Fruit fly (Drosophila melanogaster) whole organism, embryonic: ENCODE data around the gene Rabex-5.
A peak's percentile ranks its signal among the peaks of the same experiment; 100 is the strongest.

ENCODE experiments used
- B-H1 ChIP-seq: fragments of 200-800 bp; sonication (Bioruptor generic); IDR thresholded peaks from 3 replicates; pipeline ENCODE4 v1.3.6; 2022; ENCODE audit warnings: missing biosample characterization, missing genetic modification characterization
- CG12155 ChIP-seq: fragments of 200-800 bp; sonication (Bioruptor generic); optimal IDR thresholded peaks from 3 replicates; lab custom pipeline; 2016; ENCODE audit warnings: missing biosample characterization, missing genetic modification characterization
- CG13424 ChIP-seq: fragments of 200-800 bp; sonication (Bioruptor generic); optimal IDR thresholded peaks from 2 replicates; lab custom pipeline; 2019; ENCODE audit warnings: missing biosample characterization, mild to moderate bottlenecking, missing genetic modification characterization, moderate library complexity
- CG14441 ChIP-seq: fragments of 200-800 bp; sonication (Bioruptor generic); IDR thresholded peaks from 2 replicates; pipeline ENCODE4 v1.3.6; 2022; ENCODE audit warnings: missing biosample characterization, missing genetic modification characterization
- CG2120 ChIP-seq: fragments of 200-800 bp; sonication (Bioruptor generic); optimal IDR thresholded peaks from 3 replicates; lab custom pipeline; 2016; ENCODE audit warnings: missing biosample characterization, missing genetic modification characterization
- CG34376 ChIP-seq: fragments of 200-800 bp; sonication (Bioruptor generic); optimal IDR thresholded peaks from 2 replicates; lab custom pipeline; 2018; ENCODE audit warnings: missing biosample characterization, mild to moderate bottlenecking, missing genetic modification characterization
- CG4282 ChIP-seq: fragments of 200-800 bp; sonication (Bioruptor generic); optimal IDR thresholded peaks from 2 replicates; lab custom pipeline; 2016; ENCODE audit warnings: missing biosample characterization, missing genetic modification characterization
- CG4424 ChIP-seq: fragments of 200-800 bp; sonication (Bioruptor generic); optimal IDR thresholded peaks from 3 replicates; lab custom pipeline; 2016; ENCODE audit warnings: missing biosample characterization, missing genetic modification characterization
- CG4707 ChIP-seq: fragments of 200-800 bp; sonication (Bioruptor generic); optimal IDR thresholded peaks from 2 replicates; lab custom pipeline; 2018; ENCODE audit warnings: missing biosample characterization, mild to moderate bottlenecking, missing genetic modification characterization, moderate library complexity
- CG6689 ChIP-seq: fragments of 200-800 bp; sonication (Bioruptor generic); IDR thresholded peaks from 2 replicates; pipeline ENCODE4 v1.3.6; 2022; ENCODE audit warnings: missing biosample characterization, missing genetic modification characterization
- CG6854 ChIP-seq: fragments of 200-800 bp; sonication (Bioruptor generic); optimal IDR thresholded peaks from 3 replicates; lab custom pipeline; 2017; ENCODE audit warnings: missing biosample characterization, mild to moderate bottlenecking, missing genetic modification characterization
- CG7745 ChIP-seq: fragments of 200-800 bp; sonication (Bioruptor generic); optimal IDR thresholded peaks from 2 replicates; lab custom pipeline; 2018; ENCODE audit warnings: missing biosample characterization, mild to moderate bottlenecking, missing genetic modification characterization, moderate library complexity
- CG8290 ChIP-seq, 3 experiments: fragments of 200-800 bp; sonication (Bioruptor generic); optimal IDR thresholded peaks; 2 replicates each; lab custom pipeline; 2016 to 2019; ENCODE audit warnings: missing biosample characterization in 3 of 3, missing genetic modification characterization in 3 of 3, mild to moderate bottlenecking in 2 of 3, moderate library complexity in 1 of 3
- CG8478 ChIP-seq: fragments of >200 bp; optimal IDR thresholded peaks from 2 replicates; lab custom pipeline; 2018
- CG8944 ChIP-seq: fragments of 200-800 bp; sonication (Bioruptor generic); optimal IDR thresholded peaks from 3 replicates; lab custom pipeline; 2016; ENCODE audit warnings: missing biosample characterization, missing genetic modification characterization
- CG9609 ChIP-seq: fragments of 200-800 bp; sonication (Bioruptor generic); optimal IDR thresholded peaks from 3 replicates; lab custom pipeline; 2016; ENCODE audit warnings: missing biosample characterization, missing genetic modification characterization
- Camta ChIP-seq: fragments of 200-800 bp; sonication (Bioruptor generic); optimal IDR thresholded peaks from 2 replicates; lab custom pipeline; 2016; ENCODE audit warnings: missing biosample characterization, missing genetic modification characterization
- Dad ChIP-seq: fragments of 200-800 bp; sonication (Bioruptor generic); optimal IDR thresholded peaks from 3 replicates; lab custom pipeline; 2016; ENCODE audit warnings: missing biosample characterization, missing genetic modification characterization
- Dref ChIP-seq: fragments of 200-800 bp; sonication (Bioruptor generic); IDR thresholded peaks from 2 replicates; pipeline ENCODE4 v1.3.6; 2022; ENCODE audit warnings: missing biosample characterization, missing genetic modification characterization
- HLH54F ChIP-seq: fragments of 200-800 bp; sonication (Bioruptor generic); optimal IDR thresholded peaks from 3 replicates; lab custom pipeline; 2016; ENCODE audit warnings: missing biosample characterization, missing genetic modification characterization
- Hr51 ChIP-seq, 2 experiments: fragments of 200-800 bp; sonication (Bioruptor generic); optimal IDR thresholded peaks; 2 replicates in 1 of 2; 3 replicates in 1 of 2; lab custom pipeline; 2016 to 2018; ENCODE audit warnings: missing biosample characterization in 2 of 2, missing genetic modification characterization in 2 of 2, mild to moderate bottlenecking in 1 of 2, moderate library complexity in 1 of 2
- Hr78 ChIP-seq, 2 experiments: fragments of 200-800 bp in 1 of 2; fragments of >200 bp in 1 of 2; sonication (Bioruptor generic) in 1 of 2; optimal IDR thresholded peaks; 2 replicates each; lab custom pipeline; 2017 to 2019; ENCODE audit warnings: missing biosample characterization in 2 of 2, missing genetic modification characterization in 2 of 2, mild to moderate bottlenecking in 1 of 2, moderate library complexity in 1 of 2
- MBD-R2 ChIP-seq: fragments of 200-800 bp; sonication (Bioruptor generic); IDR thresholded peaks from 2 replicates; pipeline ENCODE4 v1.3.6; 2022; ENCODE audit warnings: missing biosample characterization, missing genetic modification characterization
- MESR4 ChIP-seq: fragments of 200-800 bp; sonication (Bioruptor generic); optimal IDR thresholded peaks from 2 replicates; lab custom pipeline; 2018; ENCODE audit warnings: missing biosample characterization, mild to moderate bottlenecking, missing genetic modification characterization, moderate library complexity
- MTF-1 ChIP-seq: fragments of 200-800 bp; sonication (Bioruptor generic); optimal IDR thresholded peaks from 2 replicates; lab custom pipeline; 2018; ENCODE audit warnings: missing biosample characterization, mild to moderate bottlenecking, missing genetic modification characterization, borderline replicate concordance
- Mad ChIP-seq: fragments of 200-800 bp; sonication (Bioruptor generic); optimal IDR thresholded peaks from 2 replicates; lab custom pipeline; 2016; ENCODE audit warnings: missing biosample characterization, missing genetic modification characterization
- Mrtf ChIP-seq: fragments of 200-800 bp; sonication (Bioruptor generic); IDR thresholded peaks from 3 replicates; pipeline ENCODE4 v1.3.6; 2022; ENCODE audit warnings: missing biosample characterization, missing genetic modification characterization
- PHDP ChIP-seq: fragments of 200-800 bp; sonication (Bioruptor generic); optimal IDR thresholded peaks from 3 replicates; lab custom pipeline; 2018; ENCODE audit warnings: missing biosample characterization, mild to moderate bottlenecking, missing genetic modification characterization, moderate library complexity
- Sox100B ChIP-seq: fragments of 200-800 bp; sonication (Bioruptor generic); optimal IDR thresholded peaks from 3 replicates; lab custom pipeline; 2018; ENCODE audit warnings: missing biosample characterization, mild to moderate bottlenecking, missing genetic modification characterization
- Spps ChIP-seq: fragments of 200-800 bp; sonication (Bioruptor generic); optimal IDR thresholded peaks from 2 replicates; lab custom pipeline; 2018; ENCODE audit warnings: missing biosample characterization, mild to moderate bottlenecking, missing genetic modification characterization
- Sry-δ ChIP-seq: fragments of 200-800 bp; sonication (Bioruptor generic); optimal IDR thresholded peaks from 2 replicates; lab custom pipeline; 2016; ENCODE audit warnings: missing biosample characterization, missing genetic modification characterization
- ash1 ChIP-seq: fragments of 200-800 bp; sonication (Bioruptor generic); optimal IDR thresholded peaks from 2 replicates; lab custom pipeline; 2018; ENCODE audit warnings: missing biosample characterization, mild to moderate bottlenecking, missing genetic modification characterization
- bcd ChIP-seq: fragments of 200-800 bp; sonication (Bioruptor generic); optimal IDR thresholded peaks from 2 replicates; lab custom pipeline; 2017; ENCODE audit warnings: missing biosample characterization, mild to moderate bottlenecking, missing genetic modification characterization
- cato ChIP-seq: fragments of 200-800 bp; sonication (Bioruptor generic); optimal IDR thresholded peaks from 2 replicates; lab custom pipeline; 2016; ENCODE audit warnings: missing biosample characterization, missing genetic modification characterization, borderline replicate concordance
- crp ChIP-seq, 2 experiments: fragments of 200-800 bp; sonication (Bioruptor generic); optimal IDR thresholded peaks; 2 replicates in 1 of 2; 3 replicates in 1 of 2; lab custom pipeline; 2017; ENCODE audit warnings: missing biosample characterization in 2 of 2, missing genetic modification characterization in 2 of 2, mild to moderate bottlenecking in 1 of 2, moderate library complexity in 1 of 2
- gcm2 ChIP-seq: fragments of 200-800 bp; sonication (Bioruptor generic); optimal IDR thresholded peaks from 2 replicates; lab custom pipeline; 2016; ENCODE audit warnings: missing biosample characterization, missing genetic modification characterization
- grn ChIP-seq: fragments of 200-800 bp; sonication (Bioruptor generic); optimal IDR thresholded peaks from 3 replicates; lab custom pipeline; 2017; ENCODE audit warnings: missing biosample characterization, missing genetic modification characterization
- gsb ChIP-seq: fragments of 200-800 bp; sonication (Bioruptor generic); IDR thresholded peaks from 2 replicates; pipeline ENCODE4 v1.3.6; 2022; ENCODE audit warnings: missing biosample characterization, missing genetic modification characterization
- hbn ChIP-seq: fragments of 200-800 bp; sonication (Bioruptor generic); IDR thresholded peaks from 2 replicates; pipeline ENCODE4 v1.3.6; 2022; ENCODE audit warnings: missing biosample characterization, missing genetic modification characterization; ENCODE audit not compliant: partially characterized antibody
- kay ChIP-seq: fragments of 200-800 bp; sonication (Bioruptor generic); optimal IDR thresholded peaks from 2 replicates; lab custom pipeline; 2016; ENCODE audit warnings: missing biosample characterization, missing genetic modification characterization
- maf-S ChIP-seq: fragments of 200-800 bp; sonication (Bioruptor generic); optimal IDR thresholded peaks from 2 replicates; lab custom pipeline; 2016; ENCODE audit warnings: missing biosample characterization, missing genetic modification characterization
- org-1 ChIP-seq: fragments of 200-800 bp; sonication (Bioruptor generic); optimal IDR thresholded peaks from 2 replicates; lab custom pipeline; 2017; ENCODE audit warnings: missing biosample characterization, missing genetic modification characterization
- psq ChIP-seq: fragments of 200-800 bp; sonication (Bioruptor generic); optimal IDR thresholded peaks from 2 replicates; lab custom pipeline; 2017; ENCODE audit warnings: missing biosample characterization, missing genetic modification characterization
- run ChIP-seq: fragments of 200-800 bp; sonication (Bioruptor generic); optimal IDR thresholded peaks from 3 replicates; lab custom pipeline; 2018; ENCODE audit warnings: missing biosample characterization, mild to moderate bottlenecking, missing genetic modification characterization
- sna ChIP-seq: fragments of 200-800 bp; sonication (Bioruptor generic); IDR thresholded peaks from 2 replicates; pipeline ENCODE4 v1.3.6; 2022; ENCODE audit warnings: missing biosample characterization, missing genetic modification characterization; ENCODE audit not compliant: partially characterized antibody
- tio ChIP-seq: fragments of 200-800 bp; sonication (Bioruptor generic); optimal IDR thresholded peaks from 2 replicates; lab custom pipeline; 2017; ENCODE audit warnings: missing biosample characterization, missing genetic modification characterization, inconsistent platforms
- trh ChIP-seq: fragments of 200-800 bp; sonication (Bioruptor generic); optimal IDR thresholded peaks from 2 replicates; lab custom pipeline; 2016; ENCODE audit warnings: missing biosample characterization, missing genetic modification characterization
- vnd ChIP-seq: fragments of 200-800 bp; sonication (Bioruptor generic); IDR thresholded peaks from 3 replicates; pipeline ENCODE4 v1.3.6; 2022; ENCODE audit warnings: missing biosample characterization, missing genetic modification characterization; ENCODE audit not compliant: partially characterized antibody
- zfh2 ChIP-seq: fragments of 200-800 bp; sonication (Bioruptor generic); optimal IDR thresholded peaks from 2 replicates; lab custom pipeline; 2016; ENCODE audit warnings: missing biosample characterization, missing genetic modification characterization

Gene Rabex-5

DNA sequence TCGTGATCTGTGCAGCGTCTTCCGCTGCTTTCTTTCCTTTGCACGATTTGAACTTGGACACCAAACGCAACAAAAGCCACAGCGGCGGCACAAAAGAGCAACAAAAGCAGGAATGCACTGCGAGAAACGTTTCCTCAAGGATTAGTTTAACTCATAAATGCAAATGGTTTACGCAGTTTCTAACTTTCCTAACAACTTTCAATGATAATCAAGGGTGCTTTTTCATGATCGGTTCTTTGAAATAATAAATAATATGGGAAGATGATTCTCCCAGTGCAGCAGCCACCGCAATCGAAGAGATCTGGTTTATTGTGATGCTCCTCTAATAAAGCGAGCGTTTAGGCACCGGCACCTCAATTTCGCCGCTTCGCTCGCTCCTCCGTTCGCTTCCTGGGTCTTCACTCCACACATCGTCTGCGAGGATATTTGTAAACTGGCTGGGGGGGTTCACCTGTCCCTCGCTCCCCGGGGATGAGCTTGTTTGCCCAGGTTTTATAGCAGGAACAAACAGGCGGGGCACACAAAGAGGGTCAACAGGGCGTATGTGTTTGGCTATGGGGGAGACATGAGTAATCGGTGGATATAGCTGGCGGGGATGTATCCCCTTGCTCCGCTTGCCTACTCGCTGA lies 23.5 kb downstream of the Rabex-5 start:
- no peak for TF ChIP-seq hbn (GFP tag; lab: Robert Waterston, UW)
- TF ChIP-seq crp (GFP tag; optimal IDR thresholded peaks at IDR 0.05; lab: Kevin White, UChicago), result peak in 1 of 2 experiments; percentile 23
- TF ChIP-seq bcd (GFP tag; lab: Kevin White, UChicago), result peak; percentile 67
- TF ChIP-seq grn, result peak; percentile 43
- TF ChIP-seq Spps (tag; lab: Kevin White, UChicago), result peak; percentile 57
- TF ChIP-seq Mad (GFP tag; lab: Kevin White, UChicago), result peak; percentile 63
- no peak for TF ChIP-seq psq (GFP tag; lab: Kevin White, UChicago)
- TF ChIP-seq CG8478 (lab: Kevin White, UChicago), result no peak
- peak; percentile 58 for TF ChIP-seq MTF-1 (GFP tag; lab: Kevin White, UChicago)
- TF ChIP-seq Hr51 (GFP tag; optimal IDR thresholded peaks at IDR 0.05; lab: Kevin White, UChicago), result peak; percentile 53 to 84
- TF ChIP-seq CG34376, result no peak
- peak; percentile 73 for TF ChIP-seq CG8944 (GFP tag; lab: Kevin White, UChicago)
- peak; percentile 56 for TF ChIP-seq org-1 (GFP tag; lab: Kevin White, UChicago)
- TF ChIP-seq B-H1 (GFP tag; lab: Robert Waterston, UW), result peak; percentile 73
- TF ChIP-seq MBD-R2 (GFP tag; lab: Robert Waterston, UW), result no peak
- TF ChIP-seq CG13424 (tag; lab: Kevin White, UChicago), result peak; percentile 81
- TF ChIP-seq vnd, result no peak
- peak; percentile 80 for TF ChIP-seq CG14441 (GFP tag; lab: Robert Waterston, UW)
- peak; percentile 11 for TF ChIP-seq kay (GFP tag; lab: Kevin White, UChicago)
- TF ChIP-seq run, result peak; percentile 73
- peak; percentile 58 for TF ChIP-seq cato (GFP tag; lab: Kevin White, UChicago)
- TF ChIP-seq maf-S (GFP tag; lab: Kevin White, UChicago), result peak; percentile 46
- peak; percentile 33 for TF ChIP-seq CG12155 (GFP tag; lab: Kevin White, UChicago)
- TF ChIP-seq zfh2, result peak; percentile 1
- TF ChIP-seq PHDP (tag; lab: Kevin White, UChicago), result peak; percentile 72
- TF ChIP-seq Dref (GFP tag; lab: Robert Waterston, UW), result no peak
- peak; percentile 45 for TF ChIP-seq Dad (GFP tag; lab: Kevin White, UChicago)
- peak; percentile 64 for TF ChIP-seq CG9609 (GFP tag; lab: Kevin White, UChicago)
- TF ChIP-seq CG6854 (GFP tag; lab: Kevin White, UChicago), result no peak
- TF ChIP-seq CG7745 (tag; lab: Kevin White, UChicago), result no peak
- peak; percentile 62 for TF ChIP-seq HLH54F (GFP tag; lab: Kevin White, UChicago)
- TF ChIP-seq CG4282 (GFP tag; lab: Kevin White, UChicago), result no peak
- TF ChIP-seq trh, result peak; percentile 63
- TF ChIP-seq gcm2 (GFP tag; lab: Kevin White, UChicago), result peak; percentile 64
- no peak for TF ChIP-seq sna (GFP tag; lab: Robert Waterston, UW)
- TF ChIP-seq tio (GFP tag; lab: Kevin White, UChicago), result peak; percentile 40
- no peak for TF ChIP-seq ash1
- peak; percentile 49 for TF ChIP-seq Camta (GFP tag; lab: Kevin White, UChicago)
- TF ChIP-seq Sry-δ, result peak; percentile 22
- TF ChIP-seq Sox100B (GFP tag; lab: Kevin White, UChicago), result peak; percentile 75
- peak; percentile 84 for TF ChIP-seq CG4424
- no peak for TF ChIP-seq gsb
- TF ChIP-seq CG2120 (GFP tag; lab: Kevin White, UChicago), result peak; percentile 16
- peak; percentile 84 for TF ChIP-seq CG6689 (GFP tag; lab: Robert Waterston, UW)
- TF ChIP-seq CG4707 (GFP tag; lab: Kevin White, UChicago), result peak; percentile 76
- TF ChIP-seq MESR4 (GFP tag; lab: Kevin White, UChicago), result no peak
- peak; percentile 56; the same call in 1 of the 3 replicates for TF ChIP-seq Mrtf (GFP tag; lab: Robert Waterston, UW)
- TF ChIP-seq Hr78 (GFP tag; optimal IDR thresholded peaks at IDR 0.05; lab: Kevin White, UChicago), result no peak
- TF ChIP-seq CG8290 (GFP tag; optimal IDR thresholded peaks at IDR 0.05; lab: Kevin White, UChicago), result peak; percentile 14
- peak in 1 of 2 experiments; percentile 71 for TF ChIP-seq CG8290 (tag; optimal IDR thresholded peaks at IDR 0.05; lab: Kevin White, UChicago)
